Worm (Caenorhabditis elegans) whole organism, L3 larva: ENCODE measurements around the gene srx-58.

ENCODE experiments used
- pha-4 ChIP-seq: fragments of 150-350 bp; optimal IDR thresholded peaks from 2 replicates; lab custom pipeline; 2014; ENCODE audit warnings: missing biosample characterization, missing genetic modification reagents, missing genetic modification characterization
- pqm-1 ChIP-seq: fragments of 150-350 bp; optimal IDR thresholded peaks from 2 replicates; lab custom pipeline; 2017; ENCODE audit warnings: missing biosample characterization, missing genetic modification characterization, inconsistent platforms
- ztf-11 ChIP-seq: fragments of 150-350 bp; optimal IDR thresholded peaks from 2 replicates; lab custom pipeline; 2014; ENCODE audit warnings: missing biosample characterization, missing genetic modification characterization

DNA sequence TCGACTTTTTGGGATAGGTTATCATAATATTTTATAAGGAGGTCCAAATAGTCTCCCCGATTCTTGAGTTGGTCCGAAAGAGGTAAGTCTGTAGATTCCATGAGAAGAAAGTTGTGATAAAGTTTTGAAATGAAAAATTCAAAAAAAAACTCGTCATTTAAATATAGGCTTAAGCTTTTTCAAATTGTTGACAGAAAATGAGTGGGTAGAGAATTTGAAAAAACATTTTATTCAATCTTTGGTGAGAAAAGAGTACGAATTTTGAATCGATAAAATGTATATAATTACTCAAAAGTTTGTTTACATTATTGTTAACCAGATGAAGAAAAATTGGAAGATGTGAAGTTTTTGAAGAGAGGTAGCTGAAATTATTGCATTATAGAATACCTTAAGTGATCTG is 47.0 kb upstream of the srx-58 start, which contains the start of gene T26H8.5:
- TF ChIP-seq pha-4 (tag; lab: Kevin White, UChicago) (no peak), pqm-1 (no peak), ztf-11 (no peak)
